Worm (Caenorhabditis elegans) whole organism, L1 larva: ENCODE data around the gene F59G1.4.
A peak's percentile ranks its signal among the peaks of the same experiment; 100 is the strongest.

Experiments used
- C16A3.4 ChIP-seq: fragments of 150-350 bp; optimal IDR thresholded peaks from 2 replicates; lab custom pipeline; 2014; ENCODE audit warnings: missing biosample characterization, missing genetic modification characterization
- aha-1 ChIP-seq: fragments of 150-350 bp; optimal IDR thresholded peaks from 2 replicates; lab custom pipeline; 2014; ENCODE audit warnings: missing biosample characterization, missing genetic modification characterization
- blmp-1 ChIP-seq: fragments of 150-350 bp; optimal IDR thresholded peaks from 2 replicates; lab custom pipeline; 2014; ENCODE audit warnings: missing biosample characterization, missing genetic modification characterization
- ceh-88 ChIP-seq: fragments of 200-800 bp; sonication (Bioruptor generic); IDR thresholded peaks from 2 replicates; pipeline ENCODE4 v1.3.6; 2022; ENCODE audit warnings: missing genetic modification characterization, missing compliant biosample characterization
- ceh-90 ChIP-seq: sonication (generic microtip); optimal IDR thresholded peaks from 2 replicates; lab custom pipeline; 2016; ENCODE audit warnings: missing genetic modification characterization, missing compliant biosample characterization
- dpl-1 ChIP-seq, 3 experiments: fragments of 150-350 bp in 2 of 3; sonication (generic microtip) in 1 of 3; optimal IDR thresholded peaks; 2 replicates each; lab custom pipeline; 2014 to 2017; ENCODE audit warnings: missing biosample characterization in 3 of 3, missing genetic modification characterization in 3 of 3, missing genetic modification reagents in 3 of 3
- efl-1 ChIP-seq, 4 experiments: fragments of 150-350 bp; optimal IDR thresholded peaks in 3 of 4; peaks in 1 of 4; 1 replicate in 1 of 4; 2 replicates in 3 of 4; lab custom pipeline; 2014; ENCODE audit warnings: missing biosample characterization in 2 of 4, missing genetic modification characterization in 2 of 4, missing genetic modification reagents in 2 of 4
- elt-2 ChIP-seq: sonication (generic microtip); optimal IDR thresholded peaks from 2 replicates; lab custom pipeline; 2016; ENCODE audit warnings: missing genetic modification characterization, mild to moderate bottlenecking, inconsistent platforms, missing compliant biosample characterization, missing genetic modification reagents
- hlh-17 ChIP-seq: fragments of 200-800 bp; sonication (Bioruptor generic); optimal IDR thresholded peaks from 2 replicates; lab custom pipeline; 2018; ENCODE audit warnings: missing genetic modification characterization, mild to moderate bottlenecking, missing compliant biosample characterization, moderate library complexity, borderline replicate concordance
- hpl-2 ChIP-seq: fragments of 150-350 bp; optimal IDR thresholded peaks from 2 replicates; lab custom pipeline; 2014; ENCODE audit warnings: missing biosample characterization, missing genetic modification reagents, missing genetic modification characterization
- irx-1 ChIP-seq: sonication (generic microtip); optimal IDR thresholded peaks from 2 replicates; lab custom pipeline; 2016; ENCODE audit warnings: missing genetic modification characterization, missing compliant biosample characterization
- jun-1 ChIP-seq: fragments of 150-350 bp; optimal IDR thresholded peaks from 2 replicates; lab custom pipeline; 2014; ENCODE audit warnings: missing biosample characterization, missing genetic modification reagents, missing genetic modification characterization
- lin-14 ChIP-seq: fragments of 200-800 bp; sonication (Bioruptor generic); optimal IDR thresholded peaks from 2 replicates; lab custom pipeline; 2018; ENCODE audit warnings: mild to moderate bottlenecking, missing genetic modification characterization, moderate library complexity, missing compliant biosample characterization
- lin-15B ChIP-seq: fragments of 150-350 bp; sonication (generic microtip); optimal IDR thresholded peaks from 3 replicates; lab custom pipeline; 2014; ENCODE audit warnings: missing biosample characterization, missing genetic modification characterization
- lin-35 ChIP-seq, 2 experiments: fragments of 150-350 bp; optimal IDR thresholded peaks; 2 replicates each; lab custom pipeline; 2014; ENCODE audit warnings: missing biosample characterization in 2 of 2, missing genetic modification characterization in 2 of 2, missing genetic modification reagents in 2 of 2
- lsy-2 ChIP-seq, 2 experiments: fragments of 150-350 bp; optimal IDR thresholded peaks; 2 replicates each; lab custom pipeline; 2014; ENCODE audit warnings: missing biosample characterization in 2 of 2, missing genetic modification characterization in 2 of 2
- mep-1 ChIP-seq: fragments of 150-350 bp; optimal IDR thresholded peaks from 2 replicates; lab custom pipeline; 2014; ENCODE audit warnings: missing biosample characterization, missing genetic modification characterization
- nhr-20 ChIP-seq: sonication (generic microtip); optimal IDR thresholded peaks from 2 replicates; lab custom pipeline; 2016; ENCODE audit warnings: mild to moderate bottlenecking, missing genetic modification characterization, missing compliant biosample characterization
- nhr-71 ChIP-seq: sonication (generic microtip); optimal IDR thresholded peaks from 2 replicates; lab custom pipeline; 2016; ENCODE audit warnings: mild to moderate bottlenecking, missing genetic modification characterization, moderate library complexity, missing compliant biosample characterization
- nhr-76 ChIP-seq: sonication (generic microtip); optimal IDR thresholded peaks from 2 replicates; lab custom pipeline; 2017; ENCODE audit warnings: missing biosample characterization, missing genetic modification characterization
- nhr-77 ChIP-seq: fragments of 150-350 bp; optimal IDR thresholded peaks from 2 replicates; lab custom pipeline; 2014; ENCODE audit warnings: missing biosample characterization, missing genetic modification characterization
- nhr-85 ChIP-seq: sonication (generic microtip); peaks from one replicate; lab custom pipeline; 2016; ENCODE audit warnings: missing genetic modification characterization, inconsistent platforms, missing compliant biosample characterization
- pag-3 ChIP-seq: sonication (generic microtip); optimal IDR thresholded peaks from 2 replicates; lab custom pipeline; 2017; ENCODE audit warnings: missing genetic modification characterization, mild to moderate bottlenecking, missing compliant biosample characterization, antibody characterized with exemption, borderline replicate concordance; ENCODE audit not compliant: insufficient read depth
- pax-3 ChIP-seq: fragments of 200-800 bp; sonication (Bioruptor generic); optimal IDR thresholded peaks from 2 replicates; lab custom pipeline; 2018; ENCODE audit warnings: mild to moderate bottlenecking, missing genetic modification characterization, moderate library complexity, missing compliant biosample characterization
- pqm-1 ChIP-seq: sonication (generic microtip); optimal IDR thresholded peaks from 3 replicates; lab custom pipeline; 2017; ENCODE audit warnings: missing biosample characterization, missing genetic modification characterization
- rnt-1 ChIP-seq: sonication (generic microtip); optimal IDR thresholded peaks from 2 replicates; lab custom pipeline; 2016; ENCODE audit warnings: mild to moderate bottlenecking, missing genetic modification characterization, moderate library complexity, missing compliant biosample characterization
- skn-1 ChIP-seq: fragments of 150-350 bp; optimal IDR thresholded peaks from 2 replicates; lab custom pipeline; 2014; ENCODE audit warnings: missing biosample characterization, missing genetic modification characterization
- snpc-4 ChIP-seq: fragments of 150-350 bp; optimal IDR thresholded peaks from 2 replicates; lab custom pipeline; 2014; ENCODE audit warnings: missing biosample characterization, missing genetic modification characterization
- snu-23 ChIP-seq: sonication (generic microtip); optimal IDR thresholded peaks from 2 replicates; lab custom pipeline; 2016; ENCODE audit warnings: missing genetic modification characterization, missing compliant biosample characterization
- unc-130 ChIP-seq: fragments of 150-350 bp; optimal IDR thresholded peaks from 2 replicates; lab custom pipeline; 2017; ENCODE audit warnings: missing biosample characterization, missing genetic modification characterization, inconsistent platforms
- unc-62 ChIP-seq: fragments of 150-350 bp; optimal IDR thresholded peaks from 2 replicates; lab custom pipeline; 2014; ENCODE audit warnings: missing biosample characterization, missing genetic modification reagents, missing genetic modification characterization
- vab-15 ChIP-seq: sonication (generic microtip); optimal IDR thresholded peaks from 2 replicates; lab custom pipeline; 2017; ENCODE audit warnings: missing genotype, mild to moderate bottlenecking, missing genetic modification characterization, missing compliant biosample characterization
- xbp-1 ChIP-seq: sonication (generic microtip); optimal IDR thresholded peaks from 2 replicates; lab custom pipeline; 2016; ENCODE audit warnings: missing genetic modification characterization, missing compliant biosample characterization
- ztf-11 ChIP-seq, 2 experiments: sonication (generic microtip); optimal IDR thresholded peaks; 2 replicates each; lab custom pipeline; 2016 to 2017; ENCODE audit warnings: missing genetic modification characterization in 2 of 2, missing biosample characterization in 1 of 2, missing compliant biosample characterization in 1 of 2

Gene F59G1.4

DNA sequence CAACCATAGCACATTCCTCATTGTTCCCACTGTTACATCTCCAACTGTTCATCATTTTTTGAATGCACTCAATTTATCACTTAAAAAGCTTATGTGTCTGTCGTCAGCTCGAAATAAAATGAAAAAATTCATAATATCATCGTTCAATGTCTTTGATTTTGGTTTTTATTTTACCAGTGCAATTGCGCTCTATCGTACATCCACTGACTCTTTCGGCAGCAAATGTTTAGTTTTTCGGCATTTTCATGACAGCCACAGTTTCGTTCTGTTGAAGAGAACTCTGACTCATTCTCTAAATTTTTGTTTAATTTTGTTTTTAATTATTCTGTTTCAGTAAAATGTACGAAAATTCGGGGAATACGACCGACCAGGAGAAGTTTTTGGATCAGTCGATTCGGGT lies 11.5 kb downstream of the F59G1.4 start, which contains the start of gene vps-35:
TSS of gene vps-35 (plus strand) at position 335 of the 400 bp plus-strand sequence.
- peak; percentile 32 for TF ChIP-seq nhr-20 (tag; lab: Kevin White, UChicago)
- TF ChIP-seq lin-35 (GFP tag; optimal IDR thresholded peaks at IDR 0.05; lab: Kevin White, UChicago): peak; percentile 31 to 70
- no peak for TF ChIP-seq unc-130 (tag; lab: Kevin White, UChicago)
- peak; percentile 9 for TF ChIP-seq nhr-71 (tag; lab: Kevin White, UChicago)
- TF ChIP-seq efl-1 (optimal IDR thresholded peaks at IDR 0.05; lab: Kevin White, UChicago): peak; percentile 45 to 49
- TF ChIP-seq efl-1 (GFP tag; optimal IDR thresholded peaks at IDR 0.05 in 1 of 2; lab: Kevin White, UChicago): peak; percentile 40 to 91
- TF ChIP-seq pag-3: peak; percentile 40
- peak; percentile 32 for TF ChIP-seq skn-1
- peak; percentile 24 for TF ChIP-seq mep-1 (tag; lab: Kevin White, UChicago)
- no peak for TF ChIP-seq ceh-88 (GFP tag; lab: Robert Waterston, UW)
- no peak for TF ChIP-seq unc-62 (GFP tag; lab: Kevin White, UChicago)
- peak in 2 of 3 experiments; percentile 49 to 58 for TF ChIP-seq dpl-1 (GFP tag; optimal IDR thresholded peaks at IDR 0.05; lab: Kevin White, UChicago)
- TF ChIP-seq nhr-85 (tag; lab: Kevin White, UChicago): peak; percentile 70
- peak; percentile 47 for TF ChIP-seq C16A3.4 (tag; lab: Kevin White, UChicago)
- peak; percentile 19 to 62 for TF ChIP-seq lsy-2 (tag; optimal IDR thresholded peaks at IDR 0.05; lab: Kevin White, UChicago)
- TF ChIP-seq ztf-11 (tag; optimal IDR thresholded peaks at IDR 0.05; lab: Kevin White, UChicago): no peak
- no peak for TF ChIP-seq pax-3
- peak; percentile 26 for TF ChIP-seq snu-23 (GFP tag; lab: Kevin White, UChicago)
- peak; percentile 64 for TF ChIP-seq blmp-1 (tag; lab: Kevin White, UChicago)
- peak; percentile 4 for TF ChIP-seq lin-15B (tag; lab: Kevin White, UChicago)
- no peak for TF ChIP-seq aha-1 (tag; lab: Kevin White, UChicago)
- no peak for TF ChIP-seq xbp-1 (tag; lab: Kevin White, UChicago)

DNA sequence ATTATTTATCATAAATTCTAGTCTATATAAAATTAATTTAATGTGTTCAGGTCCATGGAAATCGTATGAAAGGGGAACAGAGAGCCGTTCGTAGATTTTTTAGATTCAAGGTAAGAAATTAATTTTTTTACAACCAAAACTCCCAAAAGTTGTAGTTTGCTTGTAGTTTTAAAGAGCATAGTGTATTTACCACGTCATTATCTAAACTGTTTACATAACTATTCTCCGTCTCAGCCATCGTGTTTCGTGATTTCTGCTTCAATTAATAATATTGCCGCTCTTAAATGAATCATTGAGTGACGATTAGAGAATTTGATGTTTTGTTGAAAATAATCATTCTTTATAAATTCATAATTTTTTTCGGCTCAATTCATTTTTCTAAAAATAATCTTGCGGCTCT lies 15.3 kb downstream of the F59G1.4 start, which contains the start of gene cgt-3:
TSS of gene cgt-3 (plus strand) at position 51 of the 400 bp plus-strand sequence.
- TF ChIP-seq irx-1 (tag; lab: Kevin White, UChicago) (no peak), nhr-20 (tag; lab: Kevin White, UChicago) (peak; percentile 4), efl-1 (optimal IDR thresholded peaks at IDR 0.05; lab: Kevin White, UChicago) (no peak), efl-1 (GFP tag; optimal IDR thresholded peaks at IDR 0.05 in 1 of 2; lab: Kevin White, UChicago) (no peak), jun-1 (tag; lab: Kevin White, UChicago) (no peak)

DNA sequence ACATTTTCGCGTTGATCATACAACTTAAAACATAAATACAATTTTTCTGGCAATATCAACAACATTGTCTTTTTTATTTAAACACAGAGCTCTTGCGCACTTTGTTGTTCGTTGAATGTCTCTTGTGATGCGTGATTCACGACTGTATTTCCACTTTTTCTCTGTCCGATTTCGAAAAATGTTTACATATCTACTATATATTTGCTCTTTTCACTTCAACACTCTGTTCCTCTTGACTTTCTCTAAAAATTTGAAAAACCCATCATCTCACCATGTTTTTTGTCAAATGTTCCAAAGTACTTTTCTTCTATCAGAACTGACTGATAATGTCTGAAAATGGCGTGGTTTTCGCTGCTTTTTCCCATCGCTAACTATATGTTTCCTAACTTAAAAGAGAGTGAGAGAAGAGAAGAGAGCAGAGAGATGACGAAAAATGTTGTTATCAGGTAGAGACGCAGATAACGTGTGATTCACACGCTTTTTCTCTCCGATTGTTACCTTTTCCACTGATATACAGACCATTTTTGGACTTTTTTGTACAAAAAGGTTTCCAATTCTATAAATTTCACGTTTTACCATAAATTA lies 16.1 kb downstream of the F59G1.4 start:
- TF ChIP-seq elt-2 (tag; lab: Kevin White, UChicago) (peak; percentile 71), lin-14 (peak; percentile 19), snpc-4 (tag; lab: Kevin White, UChicago) (no peak), nhr-77 (peak; percentile 54), rnt-1 (tag; lab: Kevin White, UChicago) (no peak), vab-15 (tag; lab: Kevin White, UChicago) (no peak), hpl-2 (GFP tag; lab: Kevin White, UChicago) (peak; percentile 8), lin-35 (GFP tag; optimal IDR thresholded peaks at IDR 0.05; lab: Kevin White, UChicago) (peak in 1 of 2 experiments; percentile 36), mep-1 (tag; lab: Kevin White, UChicago) (peak; percentile 11), pqm-1 (tag; lab: Kevin White, UChicago) (peak; percentile 91), jun-1 (tag; lab: Kevin White, UChicago) (peak; percentile 7), ceh-90 (tag; lab: Kevin White, UChicago) (no peak), lsy-2 (tag; optimal IDR thresholded peaks at IDR 0.05; lab: Kevin White, UChicago) (peak in 1 of 2 experiments; percentile 19)

DNA sequence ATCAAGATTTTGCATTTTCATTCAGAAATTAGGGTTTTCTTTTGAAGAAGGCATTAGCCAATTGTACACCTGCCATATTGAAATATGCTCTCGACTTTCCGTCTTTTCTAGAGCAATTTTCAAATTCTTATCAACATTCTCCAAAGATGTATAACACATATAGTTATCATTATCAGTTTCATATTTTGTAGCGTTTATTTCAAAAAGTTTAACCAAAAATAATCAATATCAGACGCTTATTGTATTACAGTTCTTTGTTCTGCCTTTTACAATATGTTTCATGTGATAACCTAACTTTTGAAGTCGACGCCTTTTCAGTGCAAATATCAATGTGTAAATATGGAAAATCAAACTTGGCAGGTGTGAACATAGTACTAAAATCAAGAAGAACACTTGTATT lies 17.9 kb downstream of the F59G1.4 start:
- no peak for TF ChIP-seq nhr-76 (tag; lab: Kevin White, UChicago)
- no peak for TF ChIP-seq hlh-17 (GFP tag; lab: Kevin White, UChicago)
- TF ChIP-seq elt-2 (tag; lab: Kevin White, UChicago): peak; percentile 65
